Fruit fly (Drosophila melanogaster): ENCODE data around the gene TM9SF2.

Gene TM9SF2

DNA sequence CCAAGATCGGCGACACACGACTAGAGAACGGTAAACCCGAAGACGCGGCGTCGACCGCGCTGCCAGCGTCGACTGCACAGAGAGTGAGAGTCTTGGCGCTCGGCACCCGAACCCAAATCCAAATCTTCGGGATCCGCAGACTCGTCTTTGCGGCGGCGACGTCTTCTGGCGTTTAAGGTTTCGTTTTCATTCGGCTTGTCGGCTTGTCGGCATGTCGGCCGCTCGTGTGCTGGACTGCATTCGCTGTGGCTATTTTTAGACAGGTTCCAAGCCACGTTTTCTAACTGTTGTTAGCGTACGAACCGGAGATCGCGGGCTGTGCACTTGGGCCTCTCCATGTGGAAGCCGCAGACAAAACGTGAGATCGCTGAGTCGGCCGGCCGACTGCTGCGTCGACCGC lies 18.0 kb downstream of the TM9SF2 start:
- TF ChIP-seq Hr39 (GFP tag; optimal IDR thresholded peaks at IDR 0.05) (no peak), Eip93F (GFP tag; optimal IDR thresholded peaks at IDR 0.05) (no peak), CG10669 (GFP tag; optimal IDR thresholded peaks at IDR 0.05) (no peak), ss (GFP tag; optimal IDR thresholded peaks at IDR 0.05) (peak; percentile 62 to 63), CG6792 (GFP tag; optimal IDR thresholded peaks at IDR 0.05) (peak; percentile 38), CG6854 (GFP tag; optimal IDR thresholded peaks at IDR 0.05) (peak; percentile 95), CG10631 (GFP tag; optimal IDR thresholded peaks at IDR 0.05) (no peak), CG34406 (GFP tag; optimal IDR thresholded peaks at IDR 0.05) (peak; percentile 49), Eip75B (GFP tag; optimal IDR thresholded peaks at IDR 0.05) (peak; percentile 79), svp (GFP tag) (peak; percentile 84), esn (GFP tag; optimal IDR thresholded peaks at IDR 0.05) (no peak), CG16779 (tag; optimal IDR thresholded peaks at IDR 0.05) (peak; percentile 59), topi (GFP tag; optimal IDR thresholded peaks at IDR 0.05) (peak; percentile 71), Ets96B (tag; optimal IDR thresholded peaks at IDR 0.05) (peak; percentile 41), CG4318 (GFP tag; optimal IDR thresholded peaks at IDR 0.05) (no peak), cyc (GFP tag; optimal IDR thresholded peaks at IDR 0.05) (peak; percentile 6), Sox14 (GFP tag; optimal IDR thresholded peaks at IDR 0.05) (peak; percentile 49), CG6808 (GFP tag; optimal IDR thresholded peaks at IDR 0.05) (peak; percentile 53), Lpt (GFP tag; optimal IDR thresholded peaks at IDR 0.05) (peak; percentile 55), CG8119 (GFP tag; IDR thresholded peaks at IDR 0.05) (peak; percentile 56; the same call in 2 of the 3 replicates), net (GFP tag; optimal IDR thresholded peaks at IDR 0.05) (peak; percentile 67), CG1621 (tag; optimal IDR thresholded peaks at IDR 0.05) (peak; percentile 83), CG11762 (GFP tag; optimal IDR thresholded peaks at IDR 0.05; ENCODE audit: insufficient read depth) (peak; percentile 11), spab (GFP tag; optimal IDR thresholded peaks at IDR 0.05) (peak; percentile 17), Blimp-1 (GFP tag; optimal IDR thresholded peaks at IDR 0.05) (peak; percentile 100), CG15336 (GFP tag; IDR thresholded peaks at IDR 0.05) (peak; percentile 58), dsx (GFP tag; optimal IDR thresholded peaks at IDR 0.05; ENCODE audit: poor library complexity, severe bottlenecking) (peak; percentile 55), Smox (GFP tag; optimal IDR thresholded peaks at IDR 0.05) (no peak), CG11294 (GFP tag; IDR thresholded peaks at IDR 0.05) (no peak), CG6163 (GFP tag; IDR thresholded peaks at IDR 0.05) (peak; percentile 59), CG6276 (GFP tag; optimal IDR thresholded peaks at IDR 0.05) (peak; percentile 68), CG9139 (GFP tag; optimal IDR thresholded peaks at IDR 0.05) (peak; percentile 67), OdsH (GFP tag; optimal IDR thresholded peaks at IDR 0.05) (peak; percentile 43), fkh (GFP tag; optimal IDR thresholded peaks at IDR 0.05) (no peak), CG8632 (GFP tag; optimal IDR thresholded peaks at IDR 0.05) (no peak), eg (GFP tag; IDR thresholded peaks at IDR 0.05) (peak; percentile 33; the same call in 2 of the 3 replicates), Hr38 (GFP tag; optimal IDR thresholded peaks at IDR 0.05) (no peak), fd59A (GFP tag; optimal IDR thresholded peaks at IDR 0.05) (no peak), dac (GFP tag; optimal IDR thresholded peaks at IDR 0.05) (no peak), CG32006 (GFP tag; optimal IDR thresholded peaks at IDR 0.05) (peak; percentile 35), salr (GFP tag; optimal IDR thresholded peaks at IDR 0.05) (peak in 1 of 2 experiments; percentile 2), vri (GFP tag; optimal IDR thresholded peaks at IDR 0.05) (no peak), fd85E (GFP tag; optimal IDR thresholded peaks at IDR 0.05) (peak; percentile 29), CG31627 (GFP tag; optimal IDR thresholded peaks at IDR 0.05) (no peak), achi (GFP tag; optimal IDR thresholded peaks at IDR 0.05) (peak; percentile 48), lz (GFP tag; optimal IDR thresholded peaks at IDR 0.05) (peak; percentile 46), Sox15 (GFP tag; optimal IDR thresholded peaks at IDR 0.05) (no peak), acj6 (GFP tag; optimal IDR thresholded peaks at IDR 0.05) (no peak), Met (GFP tag; optimal IDR thresholded peaks at IDR 0.05) (peak; percentile 61), CG7368 (GFP tag; optimal IDR thresholded peaks at IDR 0.05) (peak; percentile 24), Ets21C (GFP tag; optimal IDR thresholded peaks at IDR 0.05) (no peak), Hr4 (GFP tag; optimal IDR thresholded peaks at IDR 0.05) (no peak)

Data from whole organism, prepupa.